Worm (Caenorhabditis elegans) whole organism, midembryonic: ENCODE data around the gene srd-35.

Experiments used
- T22C8.4 ChIP-seq: fragments of 200-800 bp; sonication (Bioruptor generic); IDR thresholded peaks from 2 replicates; pipeline ENCODE4 v1.3.6; 2022; ENCODE audit warnings: missing genetic modification characterization, missing compliant biosample characterization
- cog-1 ChIP-seq: sonication (generic microtip); optimal IDR thresholded peaks from 2 replicates; lab custom pipeline; 2016; ENCODE audit warnings: missing genetic modification characterization, missing compliant biosample characterization
- flt-1 ChIP-seq: fragments of 200-800 bp; sonication (Bioruptor generic); IDR thresholded peaks from 2 replicates; pipeline ENCODE4 v1.3.6; 2022; ENCODE audit warnings: missing genetic modification characterization, missing compliant biosample characterization
- klf-2 ChIP-seq: fragments of 200-800 bp; sonication (Bioruptor generic); conservative IDR thresholded peaks from 2 replicates; pipeline ENCODE4 v1.3.6; 2022; ENCODE audit warnings: missing genetic modification reagents, missing genetic modification characterization, missing compliant biosample characterization
- med-1 ChIP-seq: sonication (generic microtip); optimal IDR thresholded peaks from 2 replicates; lab custom pipeline; 2017; ENCODE audit warnings: missing genetic modification characterization, mild to moderate bottlenecking, missing compliant biosample characterization, antibody characterized with exemption, missing genetic modification reagents; ENCODE audit not compliant: insufficient read depth
- ref-1 ChIP-seq: fragments of 200-800 bp; sonication (Bioruptor generic); conservative IDR thresholded peaks from 2 replicates; pipeline ENCODE4 v1.3.6; 2022; ENCODE audit warnings: missing genetic modification reagents, missing genetic modification characterization, missing compliant biosample characterization
- tab-1 ChIP-seq: fragments of 200-800 bp; sonication (Bioruptor generic); IDR thresholded peaks from 2 replicates; pipeline ENCODE4 v1.3.6; 2022; ENCODE audit warnings: missing genetic modification characterization, missing compliant biosample characterization
- ztf-23 ChIP-seq: fragments of 200-800 bp; sonication (Bioruptor generic); IDR thresholded peaks from 2 replicates; pipeline ENCODE4 v1.3.6; 2022; ENCODE audit warnings: missing genetic modification reagents, missing genetic modification characterization, missing compliant biosample characterization
- ztf-29 ChIP-seq: fragments of 200-800 bp; sonication (Bioruptor generic); IDR thresholded peaks from 2 replicates; pipeline ENCODE4 v1.3.6; 2022; ENCODE audit warnings: missing genetic modification reagents, missing genetic modification characterization, missing compliant biosample characterization

Gene srd-35

DNA sequence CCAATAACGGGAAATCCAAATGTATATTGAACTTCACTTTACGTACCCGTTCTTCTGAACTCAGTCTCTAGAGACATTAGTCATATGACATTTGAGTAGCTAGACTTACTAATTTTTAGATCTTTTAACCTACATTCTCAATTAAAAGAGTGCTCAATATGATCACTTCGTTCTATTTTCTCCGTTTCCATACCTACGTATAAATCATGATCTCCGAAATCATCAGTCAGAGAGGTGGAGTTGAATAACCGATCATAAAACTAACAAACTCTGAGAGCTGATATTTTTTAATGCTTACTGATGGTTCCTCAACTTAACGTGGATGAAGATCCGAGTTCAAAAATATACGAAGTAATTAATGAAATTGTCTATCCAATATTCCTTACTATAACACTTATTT, at the start of gene srd-35:
TSS of gene srd-35 (plus strand) at position 301 of the 400 bp plus-strand sequence.
- TF ChIP-seq T22C8.4 (GFP tag; lab: Robert Waterston, UW) (no peak), ztf-29 (GFP tag; lab: Robert Waterston, UW) (no peak), med-1 (GFP tag; lab: Kevin White, UChicago) (no peak), cog-1 (tag; lab: Kevin White, UChicago) (no peak), klf-2 (GFP tag; lab: Robert Waterston, UW) (no peak), ztf-23 (GFP tag; lab: Robert Waterston, UW) (no peak)

DNA sequence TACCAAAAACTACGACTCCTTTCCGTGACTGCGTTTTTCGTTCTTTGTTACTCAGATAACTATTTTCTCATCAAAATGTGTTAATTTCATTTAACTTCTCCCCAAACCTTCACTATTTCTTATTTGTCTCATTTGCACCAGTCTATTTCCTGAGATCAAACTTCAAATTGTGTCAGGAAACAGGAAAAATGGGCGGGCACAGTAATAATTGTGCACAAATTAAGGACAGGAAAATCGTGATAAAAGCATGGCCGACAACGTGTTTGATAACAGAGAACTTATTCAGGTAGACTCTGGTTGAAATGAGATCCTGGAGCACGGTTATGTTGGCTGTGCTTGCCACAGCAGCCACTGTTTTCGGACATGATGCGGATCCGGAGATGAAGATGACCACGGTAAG, 44.5 kb upstream of the srd-35 start, which contains the start of gene lipl-1:
TSS of gene lipl-1 (plus strand) at position 282 of the 400 bp plus-strand sequence.
- TF ChIP-seq klf-2 (GFP tag; lab: Robert Waterston, UW) (no peak), T22C8.4 (GFP tag; lab: Robert Waterston, UW) (no peak), med-1 (GFP tag; lab: Kevin White, UChicago) (no peak), flt-1 (GFP tag; lab: Robert Waterston, UW) (no peak), ref-1 (GFP tag; lab: Robert Waterston, UW) (no peak), cog-1 (tag; lab: Kevin White, UChicago) (no peak), tab-1 (GFP tag; lab: Robert Waterston, UW) (no peak), ztf-29 (GFP tag; lab: Robert Waterston, UW) (no peak), ztf-23 (GFP tag; lab: Robert Waterston, UW) (no peak)

DNA sequence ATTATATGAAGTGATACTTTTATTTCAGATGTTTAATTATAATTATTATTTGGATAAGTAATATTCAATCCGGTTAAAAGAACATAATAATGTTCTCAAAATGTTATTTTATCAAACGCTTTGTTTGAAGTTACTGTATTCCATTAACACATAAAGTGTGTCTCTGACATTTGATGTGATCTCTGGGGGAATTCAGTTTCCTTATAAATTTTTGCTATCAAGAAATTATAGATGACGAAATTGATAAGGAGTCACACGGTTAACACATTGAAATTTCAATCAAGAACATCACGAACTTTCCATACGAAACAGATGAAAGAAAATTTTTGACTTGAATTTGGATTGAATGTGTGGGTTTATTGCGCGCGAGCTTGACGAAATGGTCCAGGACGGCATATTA, 42.5 kb upstream of the srd-35 start:
- no peak for TF ChIP-seq ref-1 (GFP tag; lab: Robert Waterston, UW)
- no peak for TF ChIP-seq ztf-29 (GFP tag; lab: Robert Waterston, UW)
- TF ChIP-seq cog-1 (tag; lab: Kevin White, UChicago), result no peak
- TF ChIP-seq tab-1 (GFP tag; lab: Robert Waterston, UW), result no peak
- no peak for TF ChIP-seq flt-1 (GFP tag; lab: Robert Waterston, UW)
- no peak for TF ChIP-seq T22C8.4 (GFP tag; lab: Robert Waterston, UW)
- no peak for TF ChIP-seq klf-2 (GFP tag; lab: Robert Waterston, UW)
- TF ChIP-seq ztf-23 (GFP tag; lab: Robert Waterston, UW), result no peak
- no peak for TF ChIP-seq med-1 (GFP tag; lab: Kevin White, UChicago)

DNA sequence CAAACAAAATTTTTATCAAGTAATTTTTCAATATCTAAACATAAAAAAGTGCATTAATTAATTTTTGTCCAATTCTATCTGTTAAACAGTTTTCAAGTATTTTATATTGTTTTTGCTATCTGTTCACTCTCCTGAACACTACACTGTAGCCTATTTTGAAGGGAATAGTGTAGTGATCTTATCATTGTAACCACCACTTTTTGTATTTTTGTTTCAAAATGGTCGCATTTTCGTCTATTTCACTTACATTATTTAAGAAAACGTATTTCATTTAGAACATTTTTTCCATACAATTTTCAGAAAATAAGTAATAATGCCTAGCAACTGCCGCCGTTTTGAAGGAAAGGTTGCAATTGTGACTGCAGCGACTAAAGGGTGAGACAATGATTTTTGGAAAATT, 41.9 kb upstream of the srd-35 start, which contains the start of gene dhrs-4:
TSS of gene dhrs-4 (plus strand) at position 301 of the 400 bp plus-strand sequence.
- no peak for TF ChIP-seq T22C8.4 (GFP tag; lab: Robert Waterston, UW)
- TF ChIP-seq med-1 (GFP tag; lab: Kevin White, UChicago), result no peak
- no peak for TF ChIP-seq flt-1 (GFP tag; lab: Robert Waterston, UW)
- no peak for TF ChIP-seq klf-2 (GFP tag; lab: Robert Waterston, UW)
- no peak for TF ChIP-seq cog-1 (tag; lab: Kevin White, UChicago)

DNA sequence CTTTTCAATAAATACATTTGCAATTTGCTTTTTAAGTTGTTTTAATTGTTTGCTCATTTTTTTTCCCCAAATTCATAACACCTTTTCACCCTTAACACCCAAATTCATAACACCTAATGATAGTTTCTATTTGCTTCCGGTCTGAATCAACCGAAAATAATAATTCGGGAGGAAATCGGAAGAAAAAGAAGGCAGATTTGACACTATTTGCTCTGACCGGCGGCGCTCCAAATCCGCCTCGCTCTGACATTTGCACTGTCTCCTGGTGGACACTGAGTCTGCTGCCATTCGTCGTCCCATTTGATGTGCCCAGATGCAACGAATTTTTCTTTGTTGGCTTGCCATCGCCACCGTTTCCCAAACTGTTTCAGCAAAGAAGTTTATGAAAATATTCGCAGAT, 40.0 kb upstream of the srd-35 start, which contains the start of gene pqn-67:
TSS of gene pqn-67 (plus strand) at position 301 of the 400 bp plus-strand sequence.
- TF ChIP-seq T22C8.4 (GFP tag; lab: Robert Waterston, UW) (no peak), med-1 (GFP tag; lab: Kevin White, UChicago) (no peak), tab-1 (GFP tag; lab: Robert Waterston, UW) (no peak), klf-2 (GFP tag; lab: Robert Waterston, UW) (no peak)

DNA sequence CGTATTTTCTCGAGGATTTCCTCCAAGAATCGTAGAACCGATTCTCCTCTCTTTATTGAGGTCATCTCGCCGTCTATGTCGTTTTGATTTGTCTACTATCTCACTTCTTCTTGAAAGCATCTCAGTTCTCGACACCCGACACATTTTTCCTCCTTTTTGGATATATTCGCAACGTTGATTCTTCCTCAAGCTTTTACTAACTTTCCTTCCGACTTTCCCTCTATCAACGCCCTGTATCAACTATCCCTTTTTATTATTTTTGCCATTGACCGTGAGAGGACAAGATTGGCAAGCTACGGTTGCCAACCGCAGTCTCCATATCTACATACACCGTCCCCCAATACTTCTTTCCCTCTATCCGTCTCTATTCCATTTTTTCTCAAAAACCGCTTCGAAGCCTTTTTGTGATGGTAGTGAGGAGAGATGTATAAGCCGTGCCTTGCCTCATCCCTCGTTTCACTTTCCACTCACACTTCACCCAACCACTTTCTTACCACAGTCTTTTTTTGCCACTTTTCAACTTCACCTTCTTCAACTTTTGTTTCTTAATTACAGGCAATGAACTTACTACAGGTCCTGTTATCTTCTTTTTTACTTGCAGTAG, 35.1 kb upstream of the srd-35 start, which contains the start of gene T16G1.2:
TSS of gene T16G1.2 (plus strand) at position 554 of the 604 bp plus-strand sequence.
- no peak for TF ChIP-seq tab-1 (GFP tag; lab: Robert Waterston, UW)
- TF ChIP-seq ref-1 (GFP tag; lab: Robert Waterston, UW), result no peak
- no peak for TF ChIP-seq cog-1 (tag; lab: Kevin White, UChicago)

DNA sequence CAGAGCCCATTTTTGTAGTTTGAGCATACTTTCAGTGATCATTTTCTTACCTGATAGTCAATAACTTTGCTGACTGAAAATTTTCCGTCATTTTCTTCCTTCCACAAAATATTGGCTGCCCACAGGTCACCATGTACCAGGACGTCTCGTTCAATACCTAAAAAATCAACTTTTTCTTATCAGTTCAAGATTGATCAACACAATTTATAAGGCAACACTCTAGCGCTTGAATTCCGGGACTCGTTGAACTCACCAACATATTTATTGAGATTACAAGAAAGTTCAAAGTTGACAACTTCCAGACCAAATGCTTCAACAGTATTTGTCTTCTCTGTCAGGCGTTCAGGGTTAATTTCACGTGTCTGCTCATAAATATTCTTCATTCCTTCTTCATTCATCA, 30.5 kb upstream of the srd-35 start:
- TF ChIP-seq ref-1 (GFP tag; lab: Robert Waterston, UW) (no peak), tab-1 (GFP tag; lab: Robert Waterston, UW) (no peak), med-1 (GFP tag; lab: Kevin White, UChicago) (no peak), ztf-29 (GFP tag; lab: Robert Waterston, UW) (no peak), klf-2 (GFP tag; lab: Robert Waterston, UW) (no peak), ztf-23 (GFP tag; lab: Robert Waterston, UW) (no peak), flt-1 (GFP tag; lab: Robert Waterston, UW) (no peak), T22C8.4 (GFP tag; lab: Robert Waterston, UW) (no peak), cog-1 (tag; lab: Kevin White, UChicago) (no peak)

DNA sequence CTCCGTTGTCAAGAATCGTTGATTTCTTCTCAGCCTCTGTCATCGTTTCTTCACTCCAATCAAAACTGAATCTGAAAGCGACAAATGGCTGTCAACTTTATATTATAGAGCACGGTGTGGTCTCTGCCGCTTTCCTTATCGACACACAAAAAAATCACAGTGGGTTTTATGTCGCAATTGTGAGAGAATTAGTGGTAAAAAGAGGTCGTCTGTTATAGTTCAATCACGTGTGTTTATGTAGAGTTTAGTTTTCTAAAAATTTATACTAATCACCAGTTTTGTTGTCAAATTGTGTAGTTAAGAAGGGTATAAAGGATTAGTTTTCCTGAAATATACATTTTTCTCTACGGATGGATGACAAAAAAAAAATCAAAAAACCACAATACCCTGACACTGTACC, 29.2 kb upstream of the srd-35 start, which contains the start of gene T16G1.7:
TSS of gene T16G1.7 (minus strand) at position 137 of the 400 bp plus-strand sequence.
- TF ChIP-seq tab-1 (GFP tag; lab: Robert Waterston, UW), result no peak
- no peak for TF ChIP-seq cog-1 (tag; lab: Kevin White, UChicago)
- TF ChIP-seq ztf-23 (GFP tag; lab: Robert Waterston, UW), result no peak
- no peak for TF ChIP-seq ref-1 (GFP tag; lab: Robert Waterston, UW)
- TF ChIP-seq klf-2 (GFP tag; lab: Robert Waterston, UW), result no peak
- TF ChIP-seq T22C8.4 (GFP tag; lab: Robert Waterston, UW), result no peak
- TF ChIP-seq ztf-29 (GFP tag; lab: Robert Waterston, UW), result no peak
- TF ChIP-seq flt-1 (GFP tag; lab: Robert Waterston, UW), result no peak
- TF ChIP-seq med-1 (GFP tag; lab: Kevin White, UChicago), result no peak

DNA sequence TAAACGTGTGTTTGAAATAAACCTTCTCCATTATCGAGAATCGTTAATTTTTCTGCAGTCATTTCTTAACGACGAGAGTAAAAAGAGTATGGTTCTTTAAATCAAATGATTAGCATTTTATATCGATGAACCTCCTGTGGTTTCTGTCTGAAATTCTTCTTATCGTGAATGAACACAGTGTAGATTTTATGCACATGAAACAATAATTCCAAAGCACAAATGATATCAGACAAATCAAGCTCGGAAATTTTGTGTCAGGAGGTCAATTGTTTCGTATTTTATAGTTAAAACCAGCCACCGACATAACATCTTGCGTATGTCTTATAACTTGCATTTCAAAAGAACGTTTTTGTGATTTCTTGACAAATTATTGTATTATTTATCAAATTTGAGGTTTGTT, 27.1 kb upstream of the srd-35 start, which contains the start of gene T16G1.6:
TSS of gene T16G1.6 (minus strand) at position 77 of the 400 bp plus-strand sequence.
- TF ChIP-seq cog-1 (tag; lab: Kevin White, UChicago) (no peak), klf-2 (GFP tag; lab: Robert Waterston, UW) (no peak), flt-1 (GFP tag; lab: Robert Waterston, UW) (no peak), ztf-23 (GFP tag; lab: Robert Waterston, UW) (no peak), ref-1 (GFP tag; lab: Robert Waterston, UW) (no peak), tab-1 (GFP tag; lab: Robert Waterston, UW) (no peak), T22C8.4 (GFP tag; lab: Robert Waterston, UW) (no peak), med-1 (GFP tag; lab: Kevin White, UChicago) (no peak), ztf-29 (GFP tag; lab: Robert Waterston, UW) (no peak)
